Worm (Caenorhabditis elegans): Measurements from ENCODE around the gene F18E9.7.

Gene F18E9.7

ce11 chrX:8597647-8598046 lies at the start of gene F18E9.7:
F18E9.7 (minus strand) TSS chrX:8597747.
- TF ChIP-seq sptf-1 (tag; optimal IDR thresholded peaks at IDR 0.05), result no peak
- no peak for TF ChIP-seq ceh-39 (tag; optimal IDR thresholded peaks at IDR 0.05)

ce11 chrX:8646997-8647396 lies 49.5 kb upstream of the F18E9.7 start, which contains the start of gene F12D9.2:
F12D9.2 (minus strand) TSS chrX:8647097.
- TF ChIP-seq bed-3 (GFP tag; optimal IDR thresholded peaks at IDR 0.05) (no peak), lin-13 (tag; optimal IDR thresholded peaks at IDR 0.05) (no peak), unc-39 (tag; optimal IDR thresholded peaks at IDR 0.05) (no peak), nhr-28 (tag; optimal IDR thresholded peaks at IDR 0.05) (no peak), ceh-43 (GFP tag; optimal IDR thresholded peaks at IDR 0.05) (no peak), mls-2 (tag; optimal IDR thresholded peaks at IDR 0.05) (no peak), mab-5 (tag; optimal IDR thresholded peaks at IDR 0.05) (no peak), ceh-39 (tag; optimal IDR thresholded peaks at IDR 0.05) (no peak), tbx-8 (GFP tag; optimal IDR thresholded peaks at IDR 0.05) (no peak), drap-1 (GFP tag; optimal IDR thresholded peaks at IDR 0.05) (no peak), ham-2 (GFP tag; optimal IDR thresholded peaks at IDR 0.05) (no peak), hlh-1 (tag; optimal IDR thresholded peaks at IDR 0.05) (no peak)

- no peak for TF ChIP-seq nhr-76 (tag; optimal IDR thresholded peaks at IDR 0.05)
- TF ChIP-seq snpc-4 (tag; optimal IDR thresholded peaks at IDR 0.05), result no peak
- TF ChIP-seq ham-2 (GFP tag; optimal IDR thresholded peaks at IDR 0.05), result peak; percentile 49
- no peak for TF ChIP-seq lin-13 (tag; optimal IDR thresholded peaks at IDR 0.05)
- TF ChIP-seq ceh-43 (GFP tag; optimal IDR thresholded peaks at IDR 0.05), result peak; percentile 71
- TF ChIP-seq unc-62 (GFP tag; optimal IDR thresholded peaks at IDR 0.05), result no peak
- TF ChIP-seq mep-1 (tag; optimal IDR thresholded peaks at IDR 0.05), result no peak
- no peak for TF ChIP-seq blmp-1 (tag; optimal IDR thresholded peaks at IDR 0.05)
- TF ChIP-seq sem-2 (GFP tag; optimal IDR thresholded peaks at IDR 0.05), result peak; percentile 64
- TF ChIP-seq elt-3 (tag; optimal IDR thresholded peaks at IDR 0.05), result no peak
- peak; percentile 89 for TF ChIP-seq sptf-1 (tag; optimal IDR thresholded peaks at IDR 0.05)
- peak; percentile 88 for TF ChIP-seq cnd-1 (tag; optimal IDR thresholded peaks at IDR 0.05)
- TF ChIP-seq ceh-83 (GFP tag; optimal IDR thresholded peaks at IDR 0.05), result peak; percentile 89
- TF ChIP-seq lsy-2 (tag; optimal IDR thresholded peaks at IDR 0.05), result no peak
- no peak for TF ChIP-seq nhr-2 (tag; optimal IDR thresholded peaks at IDR 0.05)
- TF ChIP-seq drap-1 (GFP tag; optimal IDR thresholded peaks at IDR 0.05), result peak; percentile 80
- TF ChIP-seq nhr-12 (tag; optimal IDR thresholded peaks at IDR 0.05), result no peak
- TF ChIP-seq M03D4.4 (tag; optimal IDR thresholded peaks at IDR 0.05), result peak; percentile 87
- TF ChIP-seq bed-3 (GFP tag; optimal IDR thresholded peaks at IDR 0.05), result peak; percentile 71
- no peak for TF ChIP-seq hlh-1 (tag; optimal IDR thresholded peaks at IDR 0.05)
- peak; percentile 82 for TF ChIP-seq tbx-8 (GFP tag; optimal IDR thresholded peaks at IDR 0.05)
- TF ChIP-seq mab-5 (tag; optimal IDR thresholded peaks at IDR 0.05), result no peak
- peak; percentile 66 for TF ChIP-seq unc-120 (tag; optimal IDR thresholded peaks at IDR 0.05; ENCODE audit: poor library complexity, severe bottlenecking)
- TF ChIP-seq lin-32 (GFP tag; optimal IDR thresholded peaks at IDR 0.05), result peak; percentile 44
- TF ChIP-seq ztf-11 (tag; optimal IDR thresholded peaks at IDR 0.05), result no peak
- no peak for TF ChIP-seq zip-8 (tag; optimal IDR thresholded peaks at IDR 0.05)
- TF ChIP-seq flh-1 (GFP tag; optimal IDR thresholded peaks at IDR 0.05), result peak; percentile 55
- TF ChIP-seq unc-39 (tag; optimal IDR thresholded peaks at IDR 0.05), result no peak
- peak; percentile 82 for TF ChIP-seq ces-1 (GFP tag; optimal IDR thresholded peaks at IDR 0.05)
- TF ChIP-seq ceh-39 (tag; optimal IDR thresholded peaks at IDR 0.05), result no peak
- TF ChIP-seq pha-4 (tag; optimal IDR thresholded peaks at IDR 0.05), result no peak
- peak; percentile 90 for TF ChIP-seq mls-2 (tag; optimal IDR thresholded peaks at IDR 0.05)
Measured at ce11 chrX:8646287-8646686, 48.7 kb upstream of the F18E9.7 start.

ce11 chrX:8643817-8644216 lies 46.3 kb upstream of the F18E9.7 start, which contains the start of gene stg-2:
stg-2 (minus strand) TSS chrX:8643917.
- TF ChIP-seq nhr-28 (tag; optimal IDR thresholded peaks at IDR 0.05) (no peak), nhr-12 (tag; optimal IDR thresholded peaks at IDR 0.05) (no peak), nhr-2 (tag; optimal IDR thresholded peaks at IDR 0.05) (no peak), unc-62 (GFP tag; optimal IDR thresholded peaks at IDR 0.05) (no peak), mep-1 (tag; optimal IDR thresholded peaks at IDR 0.05) (no peak), ham-2 (GFP tag; optimal IDR thresholded peaks at IDR 0.05) (no peak), ceh-39 (tag; optimal IDR thresholded peaks at IDR 0.05) (no peak), cnd-1 (tag; optimal IDR thresholded peaks at IDR 0.05) (no peak), M03D4.4 (tag; optimal IDR thresholded peaks at IDR 0.05) (no peak), ztf-11 (tag; optimal IDR thresholded peaks at IDR 0.05) (no peak), sptf-1 (tag; optimal IDR thresholded peaks at IDR 0.05) (no peak), unc-120 (tag; optimal IDR thresholded peaks at IDR 0.05; ENCODE audit: poor library complexity, severe bottlenecking) (no peak), mab-5 (tag; optimal IDR thresholded peaks at IDR 0.05) (no peak), lin-13 (tag; optimal IDR thresholded peaks at IDR 0.05) (no peak), mls-2 (tag; optimal IDR thresholded peaks at IDR 0.05) (no peak), blmp-1 (tag; optimal IDR thresholded peaks at IDR 0.05) (no peak), sem-2 (GFP tag; optimal IDR thresholded peaks at IDR 0.05) (no peak)

Data from whole organism, mixed stage, embryonic.